Fruit fly (Drosophila melanogaster) whole organism, prepupa: Measurements from ENCODE around the gene Eig71Eh.

Experiments
- Blimp-1 ChIP-seq: fragments of 200-800 bp; sonication (Bioruptor generic); optimal IDR thresholded peaks from 3 replicates; lab custom pipeline; 2017; ENCODE audit warnings: missing biosample characterization, missing genetic modification characterization, mild to moderate bottlenecking, moderate library complexity, missing genetic modification reagents
- CG10631 ChIP-seq: fragments of 200-800 bp; sonication (Bioruptor generic); optimal IDR thresholded peaks from 2 replicates; lab custom pipeline; 2016; ENCODE audit warnings: missing biosample characterization, missing genetic modification characterization
- CG7368 ChIP-seq: fragments of 200-800 bp; sonication (Bioruptor generic); optimal IDR thresholded peaks from 3 replicates; lab custom pipeline; 2016; ENCODE audit warnings: missing biosample characterization, missing genetic modification characterization
- Eip75B ChIP-seq: fragments of 200-800 bp; sonication (Bioruptor generic); optimal IDR thresholded peaks from 3 replicates; lab custom pipeline; 2016; ENCODE audit warnings: missing biosample characterization, missing genetic modification characterization
- Eip93F ChIP-seq: fragments of 200-800 bp; sonication (Bioruptor generic); optimal IDR thresholded peaks from 2 replicates; lab custom pipeline; 2016; ENCODE audit warnings: missing biosample characterization, mild to moderate bottlenecking, missing genetic modification characterization
- Ets21C ChIP-seq: fragments of 200-800 bp; sonication (Bioruptor generic); optimal IDR thresholded peaks from 3 replicates; lab custom pipeline; 2016; ENCODE audit warnings: missing biosample characterization, missing genetic modification characterization
- Lpt ChIP-seq: fragments of 200-800 bp; sonication (Bioruptor generic); optimal IDR thresholded peaks from 3 replicates; lab custom pipeline; 2016; ENCODE audit warnings: missing biosample characterization, missing genetic modification characterization
- eg ChIP-seq: fragments of 200-800 bp; sonication (Bioruptor generic); IDR thresholded peaks from 3 replicates; pipeline ENCODE4 v1.3.6; 2022; ENCODE audit warnings: missing biosample characterization, missing genetic modification characterization
- esn ChIP-seq: fragments of 200-800 bp; sonication (Bioruptor generic); optimal IDR thresholded peaks from 2 replicates; lab custom pipeline; 2016; ENCODE audit warnings: missing biosample characterization, mild to moderate bottlenecking, missing genetic modification characterization, moderate library complexity
- fd85E ChIP-seq: fragments of 200-800 bp; sonication (Bioruptor generic); optimal IDR thresholded peaks from 3 replicates; lab custom pipeline; 2016; ENCODE audit warnings: missing biosample characterization, missing genetic modification characterization

DNA sequence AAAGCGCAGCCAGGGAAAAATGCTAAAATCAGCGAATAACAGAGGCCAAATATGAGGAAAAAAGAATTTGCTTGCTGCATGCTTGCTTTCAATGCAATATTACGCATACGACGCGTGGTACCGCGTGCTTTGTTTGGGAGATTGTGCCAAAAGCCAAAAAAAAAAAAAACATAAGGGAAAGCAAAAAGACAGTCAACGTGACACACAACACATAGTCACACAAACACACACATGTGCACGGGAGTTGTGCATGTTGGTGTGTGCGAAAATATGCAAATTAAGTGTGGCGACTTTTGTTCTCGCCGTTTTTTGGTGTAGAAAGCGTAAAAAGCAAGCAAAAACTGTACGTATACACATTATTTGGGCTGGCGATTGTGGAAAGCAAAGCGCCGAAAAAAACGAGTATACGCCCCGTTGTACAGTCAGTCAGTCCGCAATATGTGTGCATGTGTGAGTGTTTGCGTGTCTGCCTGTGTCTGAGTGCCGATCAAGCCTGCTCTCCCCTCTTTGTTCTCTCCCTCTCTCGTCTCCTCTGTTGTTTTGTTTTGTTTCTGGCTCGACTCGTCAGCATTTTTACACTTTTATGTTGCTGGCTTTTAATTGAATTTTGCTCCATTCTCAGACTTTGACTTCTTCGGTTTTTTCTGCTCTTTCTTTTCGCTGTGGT, 34.2 kb downstream of the Eig71Eh start:
- TF ChIP-seq Blimp-1 (GFP tag; lab: Kevin White, UChicago) (no peak), CG10631 (GFP tag; lab: Kevin White, UChicago) (no peak), Eip93F (GFP tag; lab: Kevin White, UChicago) (no peak), eg (peak; percentile 16; the same call in 1 of the 3 replicates), Lpt (no peak), CG7368 (GFP tag; lab: Kevin White, UChicago) (no peak), fd85E (GFP tag; lab: Kevin White, UChicago) (no peak), Ets21C (no peak), esn (GFP tag; lab: Kevin White, UChicago) (no peak), Eip75B (GFP tag; lab: Kevin White, UChicago) (no peak)
